Worm (Caenorhabditis elegans) whole organism, L3 larva: ENCODE results near the gene C33C12.4.

Source experiments
- zag-1 ChIP-seq: fragments of 150-350 bp; optimal IDR thresholded peaks from 2 replicates; lab custom pipeline; 2014; ENCODE audit warnings: missing biosample characterization, missing genetic modification characterization
- ztf-11 ChIP-seq: fragments of 150-350 bp; optimal IDR thresholded peaks from 2 replicates; lab custom pipeline; 2014; ENCODE audit warnings: missing biosample characterization, missing genetic modification characterization

- TF ChIP-seq zag-1 (no peak), ztf-11 (no peak)
These were observed 29.0 kb downstream of the C33C12.4 start, which contains the start of gene C40A11.4 for ce11 chrII:2137235-2137634.
